Worm (Caenorhabditis elegans) whole organism, late embryonic: ENCODE measurements around the gene srw-60.

Experiments used
- fkh-10 ChIP-seq: fragments of 150-350 bp; optimal IDR thresholded peaks from 2 replicates; lab custom pipeline; 2014; ENCODE audit warnings: missing biosample characterization, missing genetic modification reagents, missing genetic modification characterization
- npax-4 ChIP-seq: sonication (generic microtip); optimal IDR thresholded peaks from 2 replicates; lab custom pipeline; 2016; ENCODE audit warnings: missing genetic modification characterization, missing compliant biosample characterization
- tbx-2 ChIP-seq: sonication (generic microtip); optimal IDR thresholded peaks from 2 replicates; lab custom pipeline; 2016; ENCODE audit warnings: missing genetic modification characterization, missing compliant biosample characterization
- zip-5 ChIP-seq: sonication (generic microtip); optimal IDR thresholded peaks from 2 replicates; lab custom pipeline; 2016; ENCODE audit warnings: missing genetic modification characterization, missing compliant biosample characterization

- TF ChIP-seq tbx-2 (no peak), fkh-10 (no peak), npax-4 (tag; lab: Kevin White, UChicago) (no peak), zip-5 (no peak)
Observed at ce11 chrII:2940747-2941146, 17.7 kb upstream of the srw-60 start, which contains the start of gene irld-66.
